Fruit fly (Drosophila melanogaster) whole organism, wandering third instar larva: ENCODE results near the gene CG13044.

Experiments used
- Hr78 ChIP-seq: fragments of >200 bp; optimal IDR thresholded peaks from 2 replicates; lab custom pipeline; 2017; ENCODE audit warnings: missing biosample characterization, missing genetic modification characterization
- Jra ChIP-seq: sonication (Bioruptor generic); optimal IDR thresholded peaks from 2 replicates; lab custom pipeline; 2016; ENCODE audit warnings: missing biosample characterization, missing genetic modification characterization
- N ChIP-seq: fragments of >200 bp; optimal IDR thresholded peaks from 2 replicates; lab custom pipeline; 2018; ENCODE audit warnings: missing biosample characterization, missing external identifiers, missing genetic modification characterization
- h ChIP-seq: fragments of 200-800 bp; sonication (Bioruptor generic); optimal IDR thresholded peaks from 3 replicates; lab custom pipeline; 2016; ENCODE audit warnings: missing biosample characterization, mild to moderate bottlenecking, missing genetic modification characterization
- lola ChIP-seq: fragments of >200 bp; optimal IDR thresholded peaks from 2 replicates; lab custom pipeline; 2017; ENCODE audit warnings: missing biosample characterization, missing genetic modification characterization
- pan ChIP-seq: fragments of >200 bp; optimal IDR thresholded peaks from 2 replicates; lab custom pipeline; 2017
- psq ChIP-seq: fragments of 200-800 bp; sonication (Bioruptor generic); optimal IDR thresholded peaks from 3 replicates; lab custom pipeline; 2017; ENCODE audit warnings: missing biosample characterization, mild to moderate bottlenecking, missing genetic modification characterization, moderate library complexity

DNA sequence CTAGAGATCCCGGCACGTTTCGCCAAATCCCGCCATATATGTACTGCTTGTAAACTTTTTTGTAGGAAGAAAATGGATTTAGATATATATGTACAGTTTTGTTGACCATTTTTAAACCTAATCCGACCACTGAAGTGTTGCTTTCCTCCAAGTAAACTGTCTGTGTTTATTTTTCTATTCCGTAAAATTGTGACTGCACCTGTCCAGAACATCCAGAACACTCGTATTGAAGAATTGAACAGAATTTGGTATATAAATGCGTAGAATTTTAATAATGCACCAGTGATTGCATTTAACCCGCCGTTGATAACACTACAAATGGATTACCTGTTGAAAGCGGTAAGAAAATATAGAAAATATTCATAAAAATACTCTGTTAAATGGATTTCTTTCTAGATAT, 1.0 kb upstream of the CG13044 start, which contains the start of gene CG43249:
- no peak for TF ChIP-seq pan
- no peak for TF ChIP-seq Jra (GFP tag; lab: Kevin White, UChicago)
- TF ChIP-seq h (GFP tag; lab: Kevin White, UChicago): no peak
- no peak for TF ChIP-seq N (GFP tag; lab: Kevin White, UChicago)
- TF ChIP-seq psq (GFP tag; lab: Kevin White, UChicago): no peak
- no peak for TF ChIP-seq lola (GFP tag; lab: Kevin White, UChicago)
- TF ChIP-seq Hr78 (GFP tag; lab: Kevin White, UChicago): no peak
